Worm (Caenorhabditis elegans): ENCODE measurements around the gene K12H6.4.

K12H6.4 gene

ce11 chrII:2824169-2824568 lies at the start of gene K12H6.4, which contains the start of gene K12H6.9:
Gene K12H6.4 (minus strand): TSS chrII:2824269.
Gene K12H6.9 (plus strand): TSS chrII:2824404.
- TF ChIP-seq dao-5 (tag; optimal IDR thresholded peaks at IDR 0.05) (no peak), him-1 (tag; optimal IDR thresholded peaks at IDR 0.05) (no peak), W03F9.2 (tag; optimal IDR thresholded peaks at IDR 0.05) (no peak)

- TF ChIP-seq W03F9.2 (tag; optimal IDR thresholded peaks at IDR 0.05) (no peak), dao-5 (tag; optimal IDR thresholded peaks at IDR 0.05) (no peak), him-1 (tag; optimal IDR thresholded peaks at IDR 0.05) (no peak)
These were observed 47.7 kb upstream of the K12H6.4 start, which contains the start of gene Y110A2AL.10 for ce11 chrII:2871816-2872215. Gene Y110A2AL.10 (minus strand): TSS chrII:2871916.

- no peak for TF ChIP-seq W03F9.2 (tag; optimal IDR thresholded peaks at IDR 0.05)
- no peak for TF ChIP-seq dao-5 (tag; optimal IDR thresholded peaks at IDR 0.05)
- no peak for TF ChIP-seq him-1 (tag; optimal IDR thresholded peaks at IDR 0.05)
These were observed 43.6 kb upstream of the K12H6.4 start, which contains the start of gene Y110A2AL.2 for ce11 chrII:2867701-2868100. Gene Y110A2AL.2 (plus strand): TSS chrII:2868001.

- TF ChIP-seq dao-5 (tag; optimal IDR thresholded peaks at IDR 0.05) (no peak), W03F9.2 (tag; optimal IDR thresholded peaks at IDR 0.05) (no peak), him-1 (tag; optimal IDR thresholded peaks at IDR 0.05) (no peak)
These were observed 42.6 kb upstream of the K12H6.4 start, which contains the start of the genes Y110A2AL.9 and Y110A2AL.3 for ce11 chrII:2866541-2867124. Gene Y110A2AL.9 (minus strand): TSS chrII:2866641. Gene Y110A2AL.3 (plus strand): TSS chrII:2867074.

ce11 chrII:2865355-2865754 lies 41.3 kb upstream of the K12H6.4 start:
- TF ChIP-seq him-1 (tag; optimal IDR thresholded peaks at IDR 0.05) (no peak), W03F9.2 (tag; optimal IDR thresholded peaks at IDR 0.05) (no peak)

ce11 chrII:2864229-2864628 lies 40.2 kb upstream of the K12H6.4 start, which contains the start of gene Y110A2AL.5:
Gene Y110A2AL.5 (plus strand): TSS chrII:2864529.
- TF ChIP-seq dao-5 (tag; optimal IDR thresholded peaks at IDR 0.05) (no peak), him-1 (tag; optimal IDR thresholded peaks at IDR 0.05) (no peak), W03F9.2 (tag; optimal IDR thresholded peaks at IDR 0.05) (no peak)

ce11 chrII:2862557-2863035 lies 38.5 kb upstream of the K12H6.4 start:
- no peak for TF ChIP-seq W03F9.2 (tag; optimal IDR thresholded peaks at IDR 0.05)
- no peak for TF ChIP-seq him-1 (tag; optimal IDR thresholded peaks at IDR 0.05)
- TF ChIP-seq dao-5 (tag; optimal IDR thresholded peaks at IDR 0.05): no peak

ce11 chrII:2861385-2862099 lies 37.5 kb upstream of the K12H6.4 start:
- no peak for TF ChIP-seq him-1 (tag; optimal IDR thresholded peaks at IDR 0.05)
- TF ChIP-seq dao-5 (tag; optimal IDR thresholded peaks at IDR 0.05): peak; percentile 6
- TF ChIP-seq W03F9.2 (tag; optimal IDR thresholded peaks at IDR 0.05): no peak

ce11 chrII:2859873-2860821 lies 36.1 kb upstream of the K12H6.4 start:
- peak; percentile 26 for TF ChIP-seq dao-5 (tag; optimal IDR thresholded peaks at IDR 0.05)
- no peak for TF ChIP-seq W03F9.2 (tag; optimal IDR thresholded peaks at IDR 0.05)

- TF ChIP-seq W03F9.2 (tag; optimal IDR thresholded peaks at IDR 0.05): no peak
- no peak for TF ChIP-seq him-1 (tag; optimal IDR thresholded peaks at IDR 0.05)
- TF ChIP-seq dao-5 (tag; optimal IDR thresholded peaks at IDR 0.05): no peak
These were observed 35.2 kb upstream of the K12H6.4 start for ce11 chrII:2859315-2859714.

ce11 chrII:2858851-2859250 lies 34.8 kb upstream of the K12H6.4 start:
- TF ChIP-seq W03F9.2 (tag; optimal IDR thresholded peaks at IDR 0.05) (no peak), him-1 (tag; optimal IDR thresholded peaks at IDR 0.05) (no peak), dao-5 (tag; optimal IDR thresholded peaks at IDR 0.05) (no peak)

ce11 chrII:2857559-2857958 lies 33.5 kb upstream of the K12H6.4 start:
- TF ChIP-seq dao-5 (tag; optimal IDR thresholded peaks at IDR 0.05) (no peak), W03F9.2 (tag; optimal IDR thresholded peaks at IDR 0.05) (no peak), him-1 (tag; optimal IDR thresholded peaks at IDR 0.05) (no peak)

ce11 chrII:2856114-2856513 lies 32.0 kb upstream of the K12H6.4 start:
- TF ChIP-seq him-1 (tag; optimal IDR thresholded peaks at IDR 0.05) (no peak), W03F9.2 (tag; optimal IDR thresholded peaks at IDR 0.05) (no peak), dao-5 (tag; optimal IDR thresholded peaks at IDR 0.05) (no peak)
